Worm (Caenorhabditis elegans) whole organism, L4 larva: ENCODE results near the gene acs-21.

Experiments
- Y48G9A.11 ChIP-seq: fragments of 200-800 bp; sonication (Bioruptor generic); IDR thresholded peaks from 2 replicates; pipeline ENCODE4 v1.3.6; 2022; ENCODE audit warnings: missing genetic modification reagents, missing genetic modification characterization, missing compliant biosample characterization
- ceh-28 ChIP-seq: fragments of 150-350 bp; optimal IDR thresholded peaks from 2 replicates; lab custom pipeline; 2014; ENCODE audit warnings: missing biosample characterization, missing genetic modification reagents, missing genetic modification characterization
- ces-1 ChIP-seq: fragments of 150-350 bp; sonication (generic microtip); optimal IDR thresholded peaks from 4 replicates; lab custom pipeline; 2014; ENCODE audit warnings: missing biosample characterization, missing genetic modification reagents, missing genetic modification characterization
- lin-1 ChIP-seq: fragments of 200-800 bp; sonication (Bioruptor generic); IDR thresholded peaks from 2 replicates; pipeline ENCODE4 v1.3.6; 2022; ENCODE audit warnings: missing genetic modification reagents, missing genetic modification characterization, missing compliant biosample characterization
- mes-2 ChIP-seq: sonication (generic microtip); optimal IDR thresholded peaks from 2 replicates; lab custom pipeline; 2016; ENCODE audit warnings: missing genotype, mild to moderate bottlenecking, missing genetic modification characterization, missing compliant biosample characterization; ENCODE audit not compliant: poor library complexity, severe bottlenecking
- unc-130 ChIP-seq: sonication (generic microtip); optimal IDR thresholded peaks from 2 replicates; lab custom pipeline; 2016; ENCODE audit warnings: missing genetic modification reagents, missing genetic modification characterization, missing compliant biosample characterization
- ztf-7 ChIP-seq: fragments of 150-350 bp; optimal IDR thresholded peaks from 2 replicates; lab custom pipeline; 2014; ENCODE audit warnings: missing biosample characterization, missing genetic modification characterization

DNA sequence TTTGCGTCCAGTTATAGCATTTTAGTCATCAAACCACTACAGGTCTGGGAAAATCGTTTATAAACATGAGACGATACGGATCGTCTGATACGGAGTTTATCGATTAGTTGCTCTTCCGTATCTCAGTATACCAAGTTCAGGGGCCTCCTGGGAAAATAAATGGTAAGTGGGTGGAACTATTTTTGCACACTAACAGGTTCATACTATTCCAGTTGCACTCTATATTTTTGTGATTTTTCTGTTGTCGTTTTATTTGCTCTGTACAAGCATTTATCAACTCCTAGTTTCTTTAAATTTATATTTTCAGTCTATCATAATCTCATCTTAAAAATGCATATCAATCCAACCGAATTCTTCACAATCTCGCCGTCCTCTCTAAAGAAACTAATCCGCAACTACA lies 26.1 kb downstream of the acs-21 start, which contains the start of gene Y73C8C.3:
- no peak for TF ChIP-seq Y48G9A.11 (GFP tag; lab: Robert Waterston, UW)
- no peak for TF ChIP-seq ceh-28 (tag; lab: Kevin White, UChicago)
- no peak for TF ChIP-seq mes-2
- TF ChIP-seq lin-1 (GFP tag; lab: Robert Waterston, UW), result no peak
- TF ChIP-seq unc-130 (GFP tag; lab: Kevin White, UChicago), result no peak
- TF ChIP-seq ztf-7, result no peak
- no peak for TF ChIP-seq ces-1
